Worm (Caenorhabditis elegans) whole organism, L1 larva: ENCODE results near the gene lgc-27.

Experiments
- C34B4.2 ChIP-seq: sonication (generic microtip); optimal IDR thresholded peaks from 2 replicates; lab custom pipeline; 2017; ENCODE audit warnings: mild to moderate bottlenecking, missing genetic modification characterization, missing compliant biosample characterization
- F16B12.6 ChIP-seq: fragments of 150-350 bp; optimal IDR thresholded peaks from 2 replicates; lab custom pipeline; 2014; ENCODE audit warnings: missing biosample characterization, missing genetic modification characterization
- aha-1 ChIP-seq: fragments of 150-350 bp; optimal IDR thresholded peaks from 2 replicates; lab custom pipeline; 2014; ENCODE audit warnings: missing biosample characterization, missing genetic modification characterization
- aly-2 ChIP-seq: fragments of 150-350 bp; optimal IDR thresholded peaks from 2 replicates; lab custom pipeline; 2014; ENCODE audit warnings: missing biosample characterization, missing genetic modification characterization
- ama-1 ChIP-seq: fragments of 150-350 bp; optimal IDR thresholded peaks from 2 replicates; lab custom pipeline; 2014
- blmp-1 ChIP-seq: fragments of 150-350 bp; optimal IDR thresholded peaks from 2 replicates; lab custom pipeline; 2014; ENCODE audit warnings: missing biosample characterization, missing genetic modification characterization
- ceh-88 ChIP-seq: fragments of 200-800 bp; sonication (Bioruptor generic); IDR thresholded peaks from 2 replicates; pipeline ENCODE4 v1.3.6; 2022; ENCODE audit warnings: missing genetic modification characterization, missing compliant biosample characterization
- dpl-1 ChIP-seq, 3 experiments: fragments of 150-350 bp in 2 of 3; sonication (generic microtip) in 1 of 3; optimal IDR thresholded peaks; 2 replicates each; lab custom pipeline; 2014 to 2017; ENCODE audit warnings: missing biosample characterization in 3 of 3, missing genetic modification characterization in 3 of 3, missing genetic modification reagents in 3 of 3
- dsc-1 ChIP-seq: sonication (generic microtip); optimal IDR thresholded peaks from 2 replicates; lab custom pipeline; 2016; ENCODE audit warnings: mild to moderate bottlenecking, missing genetic modification characterization, missing compliant biosample characterization
- efl-1 ChIP-seq, 4 experiments: fragments of 150-350 bp; optimal IDR thresholded peaks in 3 of 4; peaks in 1 of 4; 1 replicate in 1 of 4; 2 replicates in 3 of 4; lab custom pipeline; 2014; ENCODE audit warnings: missing biosample characterization in 2 of 4, missing genetic modification characterization in 2 of 4, missing genetic modification reagents in 2 of 4
- efl-3 ChIP-seq: fragments of 200-800 bp; sonication (Bioruptor generic); optimal IDR thresholded peaks from 2 replicates; lab custom pipeline; 2018; ENCODE audit warnings: mild to moderate bottlenecking, missing genetic modification characterization, missing compliant biosample characterization
- elt-2 ChIP-seq: sonication (generic microtip); optimal IDR thresholded peaks from 2 replicates; lab custom pipeline; 2016; ENCODE audit warnings: missing genetic modification characterization, mild to moderate bottlenecking, inconsistent platforms, missing compliant biosample characterization, missing genetic modification reagents
- ets-5 ChIP-seq: fragments of 200-800 bp; sonication (Bioruptor generic); IDR thresholded peaks from 2 replicates; pipeline ENCODE4 v1.3.6; 2022; ENCODE audit warnings: missing genetic modification characterization, missing compliant biosample characterization
- fkh-10 ChIP-seq: sonication (generic microtip); optimal IDR thresholded peaks from 2 replicates; lab custom pipeline; 2017; ENCODE audit warnings: missing biosample characterization, missing genetic modification reagents, missing genetic modification characterization
- fkh-4 ChIP-seq: sonication (generic microtip); optimal IDR thresholded peaks from 2 replicates; lab custom pipeline; 2016; ENCODE audit warnings: missing compliant biosample characterization, missing genetic modification characterization, borderline replicate concordance
- fkh-8 ChIP-seq: sonication (generic microtip); optimal IDR thresholded peaks from 2 replicates; lab custom pipeline; 2016; ENCODE audit warnings: mild to moderate bottlenecking, missing genetic modification characterization, missing compliant biosample characterization
- fos-1 ChIP-seq: fragments of 150-350 bp; optimal IDR thresholded peaks from 2 replicates; lab custom pipeline; 2014; ENCODE audit warnings: missing biosample characterization, missing genetic modification characterization
- hlh-17 ChIP-seq: fragments of 200-800 bp; sonication (Bioruptor generic); optimal IDR thresholded peaks from 2 replicates; lab custom pipeline; 2018; ENCODE audit warnings: missing genetic modification characterization, mild to moderate bottlenecking, missing compliant biosample characterization, moderate library complexity, borderline replicate concordance
- hlh-4 ChIP-seq: sonication (generic microtip); optimal IDR thresholded peaks from 2 replicates; lab custom pipeline; 2016; ENCODE audit warnings: mild to moderate bottlenecking, missing genetic modification characterization, missing compliant biosample characterization
- hpl-2 ChIP-seq: fragments of 150-350 bp; optimal IDR thresholded peaks from 2 replicates; lab custom pipeline; 2014; ENCODE audit warnings: missing biosample characterization, missing genetic modification reagents, missing genetic modification characterization
- jun-1 ChIP-seq: fragments of 150-350 bp; optimal IDR thresholded peaks from 2 replicates; lab custom pipeline; 2014; ENCODE audit warnings: missing biosample characterization, missing genetic modification reagents, missing genetic modification characterization
- lin-13 ChIP-seq: fragments of 150-350 bp; optimal IDR thresholded peaks from 2 replicates; lab custom pipeline; 2014; ENCODE audit warnings: missing biosample characterization, missing genetic modification reagents, missing genetic modification characterization
- lin-14 ChIP-seq: fragments of 200-800 bp; sonication (Bioruptor generic); optimal IDR thresholded peaks from 2 replicates; lab custom pipeline; 2018; ENCODE audit warnings: mild to moderate bottlenecking, missing genetic modification characterization, moderate library complexity, missing compliant biosample characterization
- lin-15B ChIP-seq: fragments of 150-350 bp; sonication (generic microtip); optimal IDR thresholded peaks from 3 replicates; lab custom pipeline; 2014; ENCODE audit warnings: missing biosample characterization, missing genetic modification characterization
- lin-35 ChIP-seq, 2 experiments: fragments of 150-350 bp; optimal IDR thresholded peaks; 2 replicates each; lab custom pipeline; 2014; ENCODE audit warnings: missing biosample characterization in 2 of 2, missing genetic modification characterization in 2 of 2, missing genetic modification reagents in 2 of 2
- lin-39 ChIP-seq: fragments of 150-350 bp; optimal IDR thresholded peaks from 2 replicates; lab custom pipeline; 2014; ENCODE audit warnings: missing biosample characterization, missing genetic modification reagents, missing genetic modification characterization
- lir-3 ChIP-seq: sonication (generic microtip); optimal IDR thresholded peaks from 2 replicates; lab custom pipeline; 2016; ENCODE audit warnings: mild to moderate bottlenecking, missing genetic modification characterization, moderate library complexity, missing compliant biosample characterization; ENCODE audit not compliant: poor library complexity
- lsy-2 ChIP-seq, 2 experiments: fragments of 150-350 bp; optimal IDR thresholded peaks; 2 replicates each; lab custom pipeline; 2014; ENCODE audit warnings: missing biosample characterization in 2 of 2, missing genetic modification characterization in 2 of 2
- mdl-1 ChIP-seq, 2 experiments: fragments of 150-350 bp; optimal IDR thresholded peaks; 2 replicates each; lab custom pipeline; 2014 to 2017; ENCODE audit warnings: missing biosample characterization in 2 of 2, missing genetic modification characterization in 2 of 2, inconsistent platforms in 1 of 2
- nhr-11 ChIP-seq: fragments of 150-350 bp; optimal IDR thresholded peaks from 2 replicates; lab custom pipeline; 2014; ENCODE audit warnings: missing biosample characterization, missing genetic modification characterization
- nhr-20 ChIP-seq: sonication (generic microtip); optimal IDR thresholded peaks from 2 replicates; lab custom pipeline; 2016; ENCODE audit warnings: mild to moderate bottlenecking, missing genetic modification characterization, missing compliant biosample characterization
- nhr-28 ChIP-seq: fragments of 150-350 bp; optimal IDR thresholded peaks from 2 replicates; lab custom pipeline; 2014; ENCODE audit warnings: missing biosample characterization, missing genetic modification characterization
- nhr-47 ChIP-seq: sonication (generic microtip); optimal IDR thresholded peaks from 2 replicates; lab custom pipeline; 2016; ENCODE audit warnings: mild to moderate bottlenecking, missing genetic modification characterization, moderate library complexity, missing compliant biosample characterization
- nhr-71 ChIP-seq: sonication (generic microtip); optimal IDR thresholded peaks from 2 replicates; lab custom pipeline; 2016; ENCODE audit warnings: mild to moderate bottlenecking, missing genetic modification characterization, moderate library complexity, missing compliant biosample characterization
- nhr-76 ChIP-seq: sonication (generic microtip); optimal IDR thresholded peaks from 2 replicates; lab custom pipeline; 2017; ENCODE audit warnings: missing biosample characterization, missing genetic modification characterization
- nhr-77 ChIP-seq: fragments of 150-350 bp; optimal IDR thresholded peaks from 2 replicates; lab custom pipeline; 2014; ENCODE audit warnings: missing biosample characterization, missing genetic modification characterization
- nhr-84 ChIP-seq: sonication (generic microtip); optimal IDR thresholded peaks from 2 replicates; lab custom pipeline; 2017; ENCODE audit warnings: missing biosample characterization, missing genetic modification characterization
- nhr-85 ChIP-seq: sonication (generic microtip); peaks from one replicate; lab custom pipeline; 2016; ENCODE audit warnings: missing genetic modification characterization, inconsistent platforms, missing compliant biosample characterization
- nhr-90 ChIP-seq: sonication (generic microtip); optimal IDR thresholded peaks from 2 replicates; lab custom pipeline; 2016; ENCODE audit warnings: mild to moderate bottlenecking, missing genetic modification characterization, missing compliant biosample characterization; ENCODE audit not compliant: poor library complexity
- pqm-1 ChIP-seq: sonication (generic microtip); optimal IDR thresholded peaks from 3 replicates; lab custom pipeline; 2017; ENCODE audit warnings: missing biosample characterization, missing genetic modification characterization
- skn-1 ChIP-seq: fragments of 150-350 bp; optimal IDR thresholded peaks from 2 replicates; lab custom pipeline; 2014; ENCODE audit warnings: missing biosample characterization, missing genetic modification characterization
- snu-23 ChIP-seq: sonication (generic microtip); optimal IDR thresholded peaks from 2 replicates; lab custom pipeline; 2016; ENCODE audit warnings: missing genetic modification characterization, missing compliant biosample characterization
- sptf-1 ChIP-seq: fragments of 150-350 bp; optimal IDR thresholded peaks from 2 replicates; lab custom pipeline; 2014; ENCODE audit warnings: missing biosample characterization, missing genetic modification characterization
- tbx-2 ChIP-seq: sonication (generic microtip); optimal IDR thresholded peaks from 2 replicates; lab custom pipeline; 2016; ENCODE audit warnings: missing genetic modification characterization, missing compliant biosample characterization
- unc-130 ChIP-seq: fragments of 150-350 bp; optimal IDR thresholded peaks from 2 replicates; lab custom pipeline; 2017; ENCODE audit warnings: missing biosample characterization, missing genetic modification characterization, inconsistent platforms
- unc-30 ChIP-seq: sonication (generic microtip); optimal IDR thresholded peaks from 2 replicates; lab custom pipeline; 2017; ENCODE audit warnings: missing biosample characterization, missing genetic modification characterization
- unc-62 ChIP-seq: fragments of 150-350 bp; optimal IDR thresholded peaks from 2 replicates; lab custom pipeline; 2014; ENCODE audit warnings: missing biosample characterization, missing genetic modification reagents, missing genetic modification characterization
- unc-86 ChIP-seq: sonication (generic microtip); optimal IDR thresholded peaks from 2 replicates; lab custom pipeline; 2016; ENCODE audit warnings: missing genetic modification characterization, missing compliant biosample characterization
- xbp-1 ChIP-seq: sonication (generic microtip); optimal IDR thresholded peaks from 2 replicates; lab custom pipeline; 2016; ENCODE audit warnings: missing genetic modification characterization, missing compliant biosample characterization
- zag-1 ChIP-seq: fragments of 150-350 bp; optimal IDR thresholded peaks from 2 replicates; lab custom pipeline; 2014; ENCODE audit warnings: missing biosample characterization, missing genetic modification characterization
- ztf-11 ChIP-seq, 2 experiments: sonication (generic microtip); optimal IDR thresholded peaks; 2 replicates each; lab custom pipeline; 2016 to 2017; ENCODE audit warnings: missing genetic modification characterization in 2 of 2, missing biosample characterization in 1 of 2, missing compliant biosample characterization in 1 of 2

The lgc-27 gene

DNA sequence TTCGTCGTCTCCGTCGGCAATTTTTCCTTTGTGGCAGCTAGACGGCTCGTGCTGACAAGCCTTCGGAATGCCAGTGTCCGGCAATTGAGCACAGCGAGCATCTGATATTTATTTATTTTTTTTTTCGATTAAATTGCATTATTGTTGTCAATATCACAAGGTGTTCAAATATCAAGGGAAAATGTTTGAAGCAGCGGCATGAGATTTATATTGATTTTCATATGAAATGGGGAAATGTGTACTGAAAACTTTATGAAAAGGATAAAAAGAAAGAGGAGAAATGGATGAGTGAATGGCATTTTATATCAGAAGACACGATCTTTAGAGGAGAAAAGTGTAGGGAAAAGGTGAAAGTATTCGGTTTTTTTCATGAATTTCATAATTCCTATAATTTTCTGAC is 46.4 kb upstream of the lgc-27 start, which contains the start of gene coa-3:
Gene coa-3, minus strand, starts transcription at position 101 of the 400 bp plus-strand sequence.
- no peak for TF ChIP-seq efl-1 (optimal IDR thresholded peaks at IDR 0.05; lab: Kevin White, UChicago)
- TF ChIP-seq efl-1 (GFP tag; optimal IDR thresholded peaks at IDR 0.05 in 1 of 2; lab: Kevin White, UChicago): peak in 1 of 2 experiments; percentile 89
- TF ChIP-seq nhr-90: no peak
- no peak for TF ChIP-seq ztf-11 (tag; optimal IDR thresholded peaks at IDR 0.05; lab: Kevin White, UChicago)

ce11 chrII:4603035-4603434 is 45.9 kb upstream of the lgc-27 start, which contains the start of gene F35D11.4:
F35D11.4 (plus strand) TSS chrII:4603427.
- no peak for TF ChIP-seq jun-1
- no peak for TF ChIP-seq ets-5 (GFP tag; lab: Robert Waterston, UW)
- no peak for TF ChIP-seq zag-1 (tag; lab: Kevin White, UChicago)
- TF ChIP-seq skn-1 (tag; lab: Kevin White, UChicago): peak; percentile 5
- TF ChIP-seq fkh-4 (tag; lab: Kevin White, UChicago): peak; percentile 77
- no peak for TF ChIP-seq ama-1 (lab: Kevin White, UChicago)
- TF ChIP-seq aly-2: no peak
- peak; percentile 89 for TF ChIP-seq nhr-20 (tag; lab: Kevin White, UChicago)
- peak; percentile 57 for TF ChIP-seq unc-130
- TF ChIP-seq nhr-90: peak; percentile 91
- TF ChIP-seq unc-86 (tag; lab: Kevin White, UChicago): peak; percentile 62
- TF ChIP-seq dpl-1 (GFP tag; optimal IDR thresholded peaks at IDR 0.05; lab: Kevin White, UChicago): peak; percentile 89 to 94 (median 93)
- peak; percentile 84 for TF ChIP-seq dsc-1 (tag; lab: Kevin White, UChicago)
- TF ChIP-seq nhr-28: no peak
- TF ChIP-seq snu-23 (GFP tag; lab: Kevin White, UChicago): peak; percentile 87
- TF ChIP-seq hpl-2 (GFP tag; lab: Kevin White, UChicago): no peak
- TF ChIP-seq hlh-4 (tag; lab: Kevin White, UChicago): no peak
- TF ChIP-seq mdl-1 (tag; optimal IDR thresholded peaks at IDR 0.05; lab: Kevin White, UChicago): peak in 1 of 2 experiments; percentile 67
- peak; percentile 90 for TF ChIP-seq tbx-2 (tag; lab: Kevin White, UChicago)
- peak; percentile 90 for TF ChIP-seq elt-2
- peak; percentile 61 for TF ChIP-seq blmp-1 (tag; lab: Kevin White, UChicago)
- no peak for TF ChIP-seq nhr-84 (tag; lab: Kevin White, UChicago)
- TF ChIP-seq hlh-17 (GFP tag; lab: Kevin White, UChicago): no peak
- TF ChIP-seq nhr-76 (tag; lab: Kevin White, UChicago): no peak
- TF ChIP-seq nhr-47: peak; percentile 89
- TF ChIP-seq xbp-1: peak; percentile 85
- TF ChIP-seq fos-1 (tag; lab: Kevin White, UChicago): no peak
- TF ChIP-seq nhr-71: peak; percentile 90
- no peak for TF ChIP-seq efl-3 (GFP tag; lab: Kevin White, UChicago)
- TF ChIP-seq sptf-1 (tag; lab: Kevin White, UChicago): no peak
- peak; percentile 89 to 93 for TF ChIP-seq lin-35 (GFP tag; optimal IDR thresholded peaks at IDR 0.05; lab: Kevin White, UChicago)
- TF ChIP-seq lin-13 (GFP tag; lab: Kevin White, UChicago): peak; percentile 65
- TF ChIP-seq fkh-8: peak; percentile 74
- TF ChIP-seq lsy-2 (tag; optimal IDR thresholded peaks at IDR 0.05; lab: Kevin White, UChicago): peak; percentile 77 to 85
- TF ChIP-seq unc-30: no peak
- TF ChIP-seq nhr-85 (tag; lab: Kevin White, UChicago): peak; percentile 94
- TF ChIP-seq nhr-77 (tag; lab: Kevin White, UChicago): peak; percentile 34
- no peak for TF ChIP-seq aha-1 (tag; lab: Kevin White, UChicago)
- TF ChIP-seq lin-39: peak; percentile 37
- TF ChIP-seq nhr-11 (tag; lab: Kevin White, UChicago): no peak
- peak; percentile 35 for TF ChIP-seq fkh-10
- peak; percentile 42 for TF ChIP-seq F16B12.6 (tag; lab: Kevin White, UChicago)
- peak; percentile 39; the same call in 1 of the 2 replicates for TF ChIP-seq ceh-88 (GFP tag; lab: Robert Waterston, UW)
- no peak for TF ChIP-seq pqm-1 (tag; lab: Kevin White, UChicago)
- TF ChIP-seq lir-3: peak; percentile 97
- peak; percentile 87 for TF ChIP-seq lin-14 (GFP tag; lab: Kevin White, UChicago)
- TF ChIP-seq C34B4.2: no peak
- peak; percentile 73 for TF ChIP-seq lin-15B (tag; lab: Kevin White, UChicago)
- TF ChIP-seq unc-62 (GFP tag; lab: Kevin White, UChicago): no peak
